Fruit fly (Drosophila melanogaster) whole organism, embryonic: ENCODE data around the gene dgrn.

Source experiments
- CG10462 ChIP-seq: fragments of 200-800 bp; sonication (Bioruptor generic); optimal IDR thresholded peaks from 2 replicates; lab custom pipeline; 2016; ENCODE audit warnings: missing biosample characterization, missing genetic modification characterization
- CG11093 ChIP-seq: fragments of 200-800 bp; sonication (Bioruptor generic); IDR thresholded peaks from 3 replicates; pipeline ENCODE4 v1.3.6; 2022; ENCODE audit warnings: missing biosample characterization, missing genetic modification characterization
- CG11695 ChIP-seq: fragments of 200-800 bp; sonication (Bioruptor generic); IDR thresholded peaks from 3 replicates; pipeline ENCODE4 v1.3.6; 2022; ENCODE audit warnings: missing biosample characterization, missing genetic modification characterization
- CG13624 ChIP-seq: fragments of 200-800 bp; sonication (Bioruptor generic); optimal IDR thresholded peaks from 2 replicates; lab custom pipeline; 2016; ENCODE audit warnings: missing biosample characterization, missing genetic modification characterization
- CG14014 ChIP-seq: fragments of 200-800 bp; sonication (Bioruptor generic); IDR thresholded peaks from 2 replicates; pipeline ENCODE4 v1.3.6; 2022; ENCODE audit warnings: missing biosample characterization, missing genetic modification characterization
- CG14860 ChIP-seq: fragments of 200-800 bp; sonication (Bioruptor generic); IDR thresholded peaks from 3 replicates; pipeline ENCODE4 v1.3.6; 2022; ENCODE audit warnings: missing biosample characterization, missing genetic modification characterization; ENCODE audit not compliant: partially characterized antibody
- CG15514 ChIP-seq: fragments of 200-800 bp; sonication (Bioruptor generic); optimal IDR thresholded peaks from 3 replicates; lab custom pipeline; 2017; ENCODE audit warnings: missing biosample characterization, missing genetic modification characterization, mild to moderate bottlenecking, moderate library complexity, missing genetic modification reagents
- CG30431 ChIP-seq: fragments of 200-800 bp; sonication (Bioruptor generic); optimal IDR thresholded peaks from 2 replicates; lab custom pipeline; 2017; ENCODE audit warnings: missing biosample characterization, missing genetic modification characterization
- CG3065 ChIP-seq: fragments of 200-800 bp; sonication (Bioruptor generic); optimal IDR thresholded peaks from 2 replicates; lab custom pipeline; 2016; ENCODE audit warnings: missing biosample characterization, missing genetic modification characterization
- CG31365 ChIP-seq: fragments of 200-800 bp; sonication (Bioruptor generic); optimal IDR thresholded peaks from 2 replicates; lab custom pipeline; 2018; ENCODE audit warnings: missing biosample characterization, mild to moderate bottlenecking, missing genetic modification characterization
- CG32772 ChIP-seq: fragments of 200-800 bp; sonication (Bioruptor generic); IDR thresholded peaks from 2 replicates; pipeline ENCODE4 v1.3.6; 2022; ENCODE audit warnings: missing biosample characterization, missing genetic modification characterization
- CG5180 ChIP-seq: fragments of 200-800 bp; sonication (Bioruptor generic); optimal IDR thresholded peaks from 3 replicates; lab custom pipeline; 2017; ENCODE audit warnings: missing biosample characterization, missing genetic modification characterization, mild to moderate bottlenecking, moderate library complexity, missing genetic modification reagents
- CG7745 ChIP-seq: fragments of 200-800 bp; sonication (Bioruptor generic); optimal IDR thresholded peaks from 2 replicates; lab custom pipeline; 2018; ENCODE audit warnings: missing biosample characterization, mild to moderate bottlenecking, missing genetic modification characterization, moderate library complexity
- CG7786 ChIP-seq: fragments of 200-800 bp; sonication (Bioruptor generic); optimal IDR thresholded peaks from 2 replicates; lab custom pipeline; 2016; ENCODE audit warnings: missing biosample characterization, missing genetic modification characterization
- CG7987 ChIP-seq: fragments of 200-800 bp; sonication (Bioruptor generic); optimal IDR thresholded peaks from 2 replicates; lab custom pipeline; 2018; ENCODE audit warnings: missing biosample characterization, mild to moderate bottlenecking, missing genetic modification characterization, moderate library complexity
- CG8089 ChIP-seq: fragments of 200-800 bp; sonication (Bioruptor generic); optimal IDR thresholded peaks from 3 replicates; lab custom pipeline; 2016; ENCODE audit warnings: missing biosample characterization, missing genetic modification characterization
- CG9215 ChIP-seq: fragments of 200-800 bp; sonication (Bioruptor generic); IDR thresholded peaks from 2 replicates; pipeline ENCODE4 v1.3.6; 2022; ENCODE audit warnings: missing biosample characterization, missing genetic modification characterization
- CG9727 ChIP-seq: fragments of 200-800 bp; sonication (Bioruptor generic); optimal IDR thresholded peaks from 3 replicates; lab custom pipeline; 2017; ENCODE audit warnings: missing biosample characterization, mild to moderate bottlenecking, missing genetic modification characterization
- Chrac-16 ChIP-seq: fragments of 200-800 bp; sonication (Bioruptor generic); optimal IDR thresholded peaks from 3 replicates; lab custom pipeline; 2016; ENCODE audit warnings: missing biosample characterization, missing genetic modification characterization
- Gug ChIP-seq: fragments of 200-800 bp; sonication (Bioruptor generic); IDR thresholded peaks from 4 replicates; pipeline ENCODE4 v1.3.6; 2022; ENCODE audit warnings: missing biosample characterization, missing genetic modification characterization
- HLH3B ChIP-seq: fragments of 200-800 bp; sonication (Bioruptor generic); IDR thresholded peaks from 2 replicates; pipeline ENCODE4 v1.3.6; 2022; ENCODE audit warnings: missing biosample characterization, missing genetic modification characterization
- Kr ChIP-seq: fragments of 200-800 bp; sonication (Bioruptor generic); optimal IDR thresholded peaks from 2 replicates; lab custom pipeline; 2017; ENCODE audit warnings: missing biosample characterization, mild to moderate bottlenecking, missing genetic modification characterization
- Lhr ChIP-seq: fragments of 200-800 bp; sonication (Bioruptor generic); optimal IDR thresholded peaks from 3 replicates; lab custom pipeline; 2017; ENCODE audit warnings: mild to moderate bottlenecking, missing biosample characterization, missing genetic modification reagents, missing genetic modification characterization
- Opbp ChIP-seq: fragments of 200-800 bp; sonication (Bioruptor generic); IDR thresholded peaks from 3 replicates; pipeline ENCODE4 v1.3.6; 2022; ENCODE audit warnings: missing biosample characterization, missing genetic modification characterization; ENCODE audit not compliant: partially characterized antibody
- Pdp1 ChIP-seq, 2 experiments: fragments of 200-800 bp; sonication (Bioruptor generic); optimal IDR thresholded peaks; 3 replicates each; lab custom pipeline; 2016; ENCODE audit warnings: missing biosample characterization in 2 of 2, missing genetic modification characterization in 2 of 2, mild to moderate bottlenecking in 1 of 2, moderate library complexity in 1 of 2
- Rfx ChIP-seq: fragments of 200-800 bp; sonication (Bioruptor generic); IDR thresholded peaks from 2 replicates; pipeline ENCODE4 v1.3.6; 2022; ENCODE audit warnings: missing biosample characterization, missing genetic modification characterization
- TFAM ChIP-seq: fragments of 200-800 bp; sonication (Bioruptor generic); optimal IDR thresholded peaks from 2 replicates; lab custom pipeline; 2017; ENCODE audit warnings: missing biosample characterization, missing genetic modification characterization, inconsistent platforms
- Xbp1 ChIP-seq: fragments of 200-800 bp; sonication (Bioruptor generic); optimal IDR thresholded peaks from 3 replicates; lab custom pipeline; 2016; ENCODE audit warnings: missing biosample characterization, mild to moderate bottlenecking, missing genetic modification characterization
- ash1 ChIP-seq: fragments of 200-800 bp; sonication (Bioruptor generic); optimal IDR thresholded peaks from 2 replicates; lab custom pipeline; 2018; ENCODE audit warnings: missing biosample characterization, mild to moderate bottlenecking, missing genetic modification characterization
- ato ChIP-seq: fragments of 200-800 bp; sonication (Bioruptor generic); IDR thresholded peaks from 2 replicates; pipeline ENCODE4 v1.3.6; 2022; ENCODE audit warnings: missing biosample characterization, missing genetic modification characterization; ENCODE audit not compliant: partially characterized antibody
- cad ChIP-seq: fragments of >200 bp; optimal IDR thresholded peaks from 2 replicates; lab custom pipeline; 2017; ENCODE audit warnings: missing biosample characterization, missing genetic modification characterization
- chm ChIP-seq: fragments of 200-800 bp; sonication (Bioruptor generic); IDR thresholded peaks from 2 replicates; pipeline ENCODE4 v1.3.6; 2022; ENCODE audit warnings: missing biosample characterization, missing genetic modification characterization
- ci ChIP-seq: fragments of 200-800 bp; sonication (Bioruptor generic); IDR thresholded peaks from 3 replicates; pipeline ENCODE4 v1.3.6; 2022; ENCODE audit warnings: missing biosample characterization, missing genetic modification characterization
- dan ChIP-seq: fragments of 200-800 bp; sonication (Bioruptor generic); IDR thresholded peaks from 2 replicates; pipeline ENCODE4 v1.3.6; 2022; ENCODE audit warnings: missing biosample characterization, missing genetic modification characterization
- gce ChIP-seq: fragments of 200-800 bp; sonication (Bioruptor generic); IDR thresholded peaks from 3 replicates; pipeline ENCODE4 v1.3.6; 2022; ENCODE audit warnings: missing biosample characterization, missing genetic modification characterization
- gcm ChIP-seq: fragments of 200-800 bp; sonication (Bioruptor generic); optimal IDR thresholded peaks from 2 replicates; lab custom pipeline; 2019; ENCODE audit warnings: missing biosample characterization, mild to moderate bottlenecking, missing genetic modification characterization, moderate library complexity
- lab ChIP-seq: fragments of 200-800 bp; sonication (Bioruptor generic); optimal IDR thresholded peaks from 3 replicates; lab custom pipeline; 2017; ENCODE audit warnings: missing biosample characterization, missing genetic modification characterization, mild to moderate bottlenecking, moderate library complexity, missing genetic modification reagents
- lmd ChIP-seq: fragments of 200-800 bp; sonication (Bioruptor generic); IDR thresholded peaks from 2 replicates; pipeline ENCODE4 v1.3.6; 2022; ENCODE audit warnings: missing biosample characterization, missing genetic modification characterization
- luna ChIP-seq: fragments of 200-800 bp; sonication (Bioruptor generic); optimal IDR thresholded peaks from 2 replicates; lab custom pipeline; 2016; ENCODE audit warnings: missing biosample characterization, missing genetic modification characterization
- mld ChIP-seq: fragments of 200-800 bp; sonication (Bioruptor generic); IDR thresholded peaks from 3 replicates; pipeline ENCODE4 v1.3.6; 2022; ENCODE audit warnings: missing biosample characterization, missing genetic modification characterization; ENCODE audit not compliant: partially characterized antibody
- nmo ChIP-seq: fragments of 200-800 bp; sonication (Bioruptor generic); optimal IDR thresholded peaks from 2 replicates; lab custom pipeline; 2018; ENCODE audit warnings: missing biosample characterization, mild to moderate bottlenecking, missing genetic modification characterization, moderate library complexity
- pita ChIP-seq: fragments of 200-800 bp; sonication (Bioruptor generic); optimal IDR thresholded peaks from 2 replicates; lab custom pipeline; 2017; ENCODE audit warnings: missing biosample characterization, mild to moderate bottlenecking, missing genetic modification characterization
- prd ChIP-seq, 3 experiments: fragments of >200 bp in 2 of 3; fragments of 200-800 bp in 1 of 3; sonication (Bioruptor generic) in 1 of 3; optimal IDR thresholded peaks in 2 of 3; IDR thresholded peaks in 1 of 3; 2 replicates in 2 of 3; 3 replicates in 1 of 3; pipeline versions ENCODE4 v1.3.6 to Lab custom; 2017 to 2022; ENCODE audit warnings: missing biosample characterization in 1 of 3, missing genetic modification characterization in 1 of 3
- rib ChIP-seq: fragments of 200-800 bp; sonication (Bioruptor generic); IDR thresholded peaks from 2 replicates; pipeline ENCODE4 v1.3.6; 2022; ENCODE audit warnings: missing biosample characterization, missing genetic modification characterization
- ro ChIP-seq: fragments of 200-800 bp; sonication (Bioruptor generic); IDR thresholded peaks from 2 replicates; pipeline ENCODE4 v1.3.6; 2022; ENCODE audit warnings: missing biosample characterization, missing genetic modification characterization
- scrt ChIP-seq: fragments of 200-800 bp; sonication (Bioruptor generic); optimal IDR thresholded peaks from 2 replicates; lab custom pipeline; 2018; ENCODE audit warnings: missing biosample characterization, mild to moderate bottlenecking, missing genetic modification characterization, moderate library complexity
- sens ChIP-seq: fragments of 200-800 bp; sonication (Bioruptor generic); peaks from one replicate; lab custom pipeline; 2016; ENCODE audit warnings: missing biosample characterization, missing genetic modification characterization
- sisA ChIP-seq: fragments of 200-800 bp; sonication (Bioruptor generic); IDR thresholded peaks from 2 replicates; pipeline ENCODE4 v1.3.6; 2022; ENCODE audit warnings: missing biosample characterization, missing genetic modification characterization
- tin ChIP-seq: fragments of 200-800 bp; sonication (Bioruptor generic); optimal IDR thresholded peaks from 3 replicates; lab custom pipeline; 2016; ENCODE audit warnings: missing biosample characterization, missing genetic modification characterization
- zen ChIP-seq: fragments of 200-800 bp; sonication (Bioruptor generic); optimal IDR thresholded peaks from 3 replicates; lab custom pipeline; 2018; ENCODE audit warnings: missing biosample characterization, mild to moderate bottlenecking, missing genetic modification characterization, moderate library complexity

Gene dgrn

dm6 chr3R:5871393-5871792, 47.0 kb downstream of the dgrn start (continued):
- TF ChIP-seq CG5180 (GFP tag; lab: Kevin White, UChicago) (no peak), CG15514 (GFP tag; lab: Kevin White, UChicago) (peak; percentile 1), ash1 (GFP tag; lab: Kevin White, UChicago) (no peak), dan (GFP tag; lab: Robert Waterston, UW) (no peak), Lhr (GFP tag; lab: Kevin White, UChicago) (no peak), ro (GFP tag; lab: Robert Waterston, UW) (no peak), Rfx (peak; percentile 44; the same call in 1 of the 2 replicates), CG11093 (GFP tag; lab: Robert Waterston, UW) (no peak), CG32772 (GFP tag; lab: Robert Waterston, UW) (0 out of 2 replicates have a peak, but pooled peaks have one; percentile 20), prd (optimal IDR thresholded peaks at IDR 0.05; lab: Kevin White, UChicago) (no peak), prd (GFP tag; IDR thresholded peaks at IDR 0.05; lab: Robert Waterston, UW) (peak; percentile 51; the same call in 2 of the 3 replicates), Opbp (no peak), CG14014 (GFP tag; lab: Robert Waterston, UW) (0 out of 2 replicates have a peak, but pooled peaks have one; percentile 12), cad (GFP tag; lab: Kevin White, UChicago) (no peak), gcm (GFP tag; lab: Kevin White, UChicago) (no peak), CG9215 (GFP tag; lab: Robert Waterston, UW) (no peak), CG14860 (no peak), CG7745 (tag; lab: Kevin White, UChicago) (no peak), CG13624 (GFP tag; lab: Kevin White, UChicago) (no peak), ci (GFP tag; lab: Robert Waterston, UW) (peak; percentile 59; the same call in 2 of the 3 replicates), lmd (peak; percentile 16; the same call in 1 of the 2 replicates), tin (GFP tag; lab: Kevin White, UChicago) (no peak), Chrac-16 (GFP tag; lab: Kevin White, UChicago) (no peak), Xbp1 (GFP tag; lab: Kevin White, UChicago) (peak; percentile 25), CG7786 (GFP tag; lab: Kevin White, UChicago) (peak; percentile 20), pita (GFP tag; lab: Kevin White, UChicago) (no peak), chm (GFP tag; lab: Robert Waterston, UW) (no peak), luna (GFP tag; lab: Kevin White, UChicago) (no peak), rib (GFP tag; lab: Robert Waterston, UW) (no peak), CG9727 (GFP tag; lab: Kevin White, UChicago) (peak; percentile 11), Gug (GFP tag; lab: Robert Waterston, UW) (0 out of 4 replicates have a peak, but pooled peaks have one; percentile 6), Kr (GFP tag; lab: Kevin White, UChicago) (no peak), nmo (GFP tag; lab: Kevin White, UChicago) (peak; percentile 10), CG11695 (GFP tag; lab: Robert Waterston, UW) (no peak), CG7987 (GFP tag; lab: Kevin White, UChicago) (no peak), mld (GFP tag; lab: Robert Waterston, UW) (no peak), sisA (GFP tag; lab: Robert Waterston, UW) (peak; percentile 46), ato (GFP tag; lab: Robert Waterston, UW) (no peak), Pdp1 (GFP tag; optimal IDR thresholded peaks at IDR 0.05; lab: Kevin White, UChicago) (peak in 1 of 2 experiments; percentile 14), zen (tag; lab: Kevin White, UChicago) (no peak), TFAM (no peak), lab (GFP tag; lab: Kevin White, UChicago) (peak; percentile 44), CG10462 (GFP tag; lab: Kevin White, UChicago) (no peak), CG30431 (peak; percentile 29), gce (GFP tag; lab: Robert Waterston, UW) (no peak), CG3065 (GFP tag; lab: Kevin White, UChicago) (no peak), CG31365 (tag; lab: Kevin White, UChicago) (no peak), HLH3B (GFP tag; lab: Robert Waterston, UW) (no peak; the same call in 1 of the 2 replicates), CG8089 (GFP tag; lab: Kevin White, UChicago) (no peak), sens (GFP tag; lab: Kevin White, UChicago) (peak; percentile 82), scrt (GFP tag; lab: Kevin White, UChicago) (no peak)
